Worm (Caenorhabditis elegans) whole organism, L2 larva: ENCODE measurements around the gene Y10G11A.1.

Source experiments
- alr-1 ChIP-seq: fragments of 150-350 bp; optimal IDR thresholded peaks from 2 replicates; lab custom pipeline; 2014; ENCODE audit warnings: missing biosample characterization, missing genetic modification characterization
- egl-27 ChIP-seq: sonication (generic microtip); optimal IDR thresholded peaks from 3 replicates; lab custom pipeline; 2017; ENCODE audit warnings: missing biosample characterization, missing genetic modification reagents, missing genetic modification characterization
- fos-1 ChIP-seq: fragments of 150-350 bp; optimal IDR thresholded peaks from 2 replicates; lab custom pipeline; 2014; ENCODE audit warnings: missing biosample characterization, missing genetic modification characterization
- lin-11 ChIP-seq: fragments of 150-350 bp; sonication (generic microtip); optimal IDR thresholded peaks from 2 replicates; lab custom pipeline; 2014; ENCODE audit warnings: missing biosample characterization, missing genetic modification characterization, inconsistent platforms, mixed read lengths
- nhr-11 ChIP-seq: fragments of 150-350 bp; optimal IDR thresholded peaks from 2 replicates; lab custom pipeline; 2014; ENCODE audit warnings: missing biosample characterization, missing genetic modification characterization
- peb-1 ChIP-seq: fragments of 150-350 bp; optimal IDR thresholded peaks from 2 replicates; lab custom pipeline; 2014; ENCODE audit warnings: missing biosample characterization, missing genetic modification characterization

DNA sequence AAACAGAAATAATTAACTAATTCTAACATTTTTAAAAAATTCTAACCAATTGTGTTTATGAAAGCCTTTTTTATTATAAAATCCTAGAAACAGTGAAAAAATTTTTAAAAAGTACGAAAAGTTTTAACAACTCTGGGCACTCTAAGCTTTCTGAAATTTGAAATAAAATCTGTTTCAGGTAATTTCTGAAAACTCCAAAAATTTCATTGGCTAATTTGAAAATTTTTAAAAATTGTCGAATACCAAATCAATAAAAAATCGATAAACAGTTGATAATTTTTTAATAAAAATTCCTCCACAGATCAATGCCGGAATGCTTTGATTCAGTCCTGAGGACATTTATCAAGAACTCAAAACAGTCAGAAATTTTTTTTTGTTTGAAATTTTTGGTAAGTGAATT is 30.8 kb upstream of the Y10G11A.1 start, which contains the start of gene Y65A5A.24:
- no peak for TF ChIP-seq nhr-11 (tag; lab: Kevin White, UChicago)
- TF ChIP-seq egl-27 (tag; lab: Kevin White, UChicago) = no peak
- TF ChIP-seq peb-1 = no peak
- TF ChIP-seq alr-1 (tag; lab: Kevin White, UChicago) = no peak
- TF ChIP-seq fos-1 (tag; lab: Kevin White, UChicago) = no peak
- TF ChIP-seq lin-11 (tag; lab: Kevin White, UChicago) = no peak
